Worm (Caenorhabditis elegans) whole organism, L4/young adult: ENCODE data around the gene Y48E1C.1.

ENCODE experiments used
- W03F9.2 ChIP-seq: fragments of 150-350 bp; optimal IDR thresholded peaks from 2 replicates; lab custom pipeline; 2014; ENCODE audit warnings: missing biosample characterization, missing genetic modification characterization
- dao-5 ChIP-seq: sonication (generic microtip); optimal IDR thresholded peaks from 2 replicates; lab custom pipeline; 2016; ENCODE audit warnings: missing genotype, missing genetic modification characterization, moderate library complexity, missing compliant biosample characterization

- TF ChIP-seq dao-5 (tag; lab: Kevin White, UChicago) (no peak), W03F9.2 (tag; lab: Kevin White, UChicago) (no peak)
Measured at ce11 chrII:13436725-13437124, 21.9 kb downstream of the Y48E1C.1 start, which contains the start of gene Y48E1C.4.
